Fruit fly (Drosophila melanogaster) Kc167 (cell line): Measurements from ENCODE around the gene CG11703.

Source experiments
- insv ChIP-seq: fragments of >200 bp; optimal IDR thresholded peaks from 3 replicates; lab custom pipeline; 2018; ENCODE audit warnings: missing external identifiers
- psq ChIP-seq: fragments of >200 bp; optimal IDR thresholded peaks from 2 replicates; lab custom pipeline; 2017; ENCODE audit warnings: missing external identifiers

DNA sequence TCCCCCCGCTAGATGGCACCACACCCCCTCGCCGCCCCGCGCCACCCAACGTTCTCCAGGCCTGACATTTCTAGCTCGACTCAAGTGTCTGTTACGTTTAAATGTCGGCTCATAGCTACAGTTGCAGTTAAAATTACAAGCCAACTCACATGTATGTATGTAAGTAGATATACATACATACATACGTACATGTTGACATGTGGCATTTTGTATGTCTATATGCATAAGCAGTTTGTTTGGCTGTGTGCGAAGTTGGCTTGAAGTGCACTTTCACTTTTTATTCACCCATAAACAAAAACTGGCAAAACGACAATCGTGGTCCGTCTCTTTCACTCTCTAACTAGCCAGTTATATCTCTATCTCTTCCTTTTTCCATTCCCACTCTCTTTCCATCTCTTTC, 45.1 kb downstream of the CG11703 start:
- TF ChIP-seq psq (no peak), insv (lab: Kevin White, UChicago) (no peak)
